Worm (Caenorhabditis elegans) whole organism, early embryonic: ENCODE measurements around the gene Y73B6A.3.

Source experiments
- B0310.2 ChIP-seq: sonication (generic microtip); optimal IDR thresholded peaks from 2 replicates; lab custom pipeline; 2016; ENCODE audit warnings: mild to moderate bottlenecking, missing genetic modification characterization, missing compliant biosample characterization
- F13C5.2 ChIP-seq: sonication (generic microtip); optimal IDR thresholded peaks from 2 replicates; lab custom pipeline; 2017; ENCODE audit warnings: mild to moderate bottlenecking, missing genetic modification characterization, inconsistent platforms, missing compliant biosample characterization
- ama-1 ChIP-seq: fragments of 150-350 bp; optimal IDR thresholded peaks from 2 replicates; lab custom pipeline; 2014
- ceh-13 ChIP-seq: fragments of 200-800 bp; sonication (Bioruptor generic); optimal IDR thresholded peaks from 2 replicates; lab custom pipeline; 2018; ENCODE audit warnings: mild to moderate bottlenecking, missing genetic modification characterization, missing compliant biosample characterization
- ets-7 ChIP-seq: sonication (generic microtip); optimal IDR thresholded peaks from 2 replicates; lab custom pipeline; 2016; ENCODE audit warnings: missing genotype, missing genetic modification characterization, missing compliant biosample characterization
- hmg-4 ChIP-seq: fragments of 200-800 bp; sonication (Bioruptor generic); optimal IDR thresholded peaks from 2 replicates; lab custom pipeline; 2018; ENCODE audit warnings: mild to moderate bottlenecking, missing genetic modification characterization, missing compliant biosample characterization
- pes-1 ChIP-seq: fragments of 200-800 bp; sonication (Bioruptor generic); IDR thresholded peaks from 2 replicates; pipeline ENCODE4 v1.3.6; 2022; ENCODE audit warnings: missing genetic modification reagents, missing genetic modification characterization, missing compliant biosample characterization
- sea-1 ChIP-seq: fragments of 200-800 bp; sonication (Bioruptor generic); conservative IDR thresholded peaks from 2 replicates; pipeline ENCODE4 v1.3.6; 2022; ENCODE audit warnings: missing genetic modification characterization, missing compliant biosample characterization
- tbx-11 ChIP-seq: fragments of 200-800 bp; sonication (Bioruptor generic); IDR thresholded peaks from 2 replicates; pipeline ENCODE4 v1.3.6; 2022; ENCODE audit warnings: missing genetic modification characterization, missing compliant biosample characterization
- tbx-37 ChIP-seq: fragments of 200-800 bp; sonication (Bioruptor generic); conservative IDR thresholded peaks from 2 replicates; pipeline ENCODE4 v1.3.6; 2022; ENCODE audit warnings: missing genetic modification reagents, missing genetic modification characterization, missing compliant biosample characterization

ce11 chrIV:6770407-6770883 lies 30.4 kb upstream of the Y73B6A.3 start, which contains the start of gene anat-1:
- TF ChIP-seq tbx-11: no peak
- TF ChIP-seq sea-1 (GFP tag; lab: Robert Waterston, UW): no peak
- TF ChIP-seq hmg-4: no peak
- TF ChIP-seq ama-1 (lab: Kevin White, UChicago): no peak
- TF ChIP-seq pes-1 (GFP tag; lab: Robert Waterston, UW): no peak
- no peak for TF ChIP-seq tbx-37 (GFP tag; lab: Robert Waterston, UW)
- no peak for TF ChIP-seq F13C5.2 (tag; lab: Kevin White, UChicago)
- no peak for TF ChIP-seq ets-7 (tag; lab: Kevin White, UChicago)
- TF ChIP-seq ceh-13 (GFP tag; lab: Kevin White, UChicago): no peak
- no peak for TF ChIP-seq B0310.2 (tag; lab: Kevin White, UChicago)
